Worm (Caenorhabditis elegans) whole organism, young adult: ENCODE results near the gene R05A10.3.

ENCODE experiments used
- B0261.1 ChIP-seq: sonication (generic microtip); optimal IDR thresholded peaks from 2 replicates; lab custom pipeline; 2016; ENCODE audit warnings: mild to moderate bottlenecking, missing genetic modification characterization, moderate library complexity, missing compliant biosample characterization
- F57C9.4 ChIP-seq: sonication (generic microtip); optimal IDR thresholded peaks from 2 replicates; lab custom pipeline; 2017; ENCODE audit warnings: mild to moderate bottlenecking, missing genetic modification characterization, missing compliant biosample characterization
- Y53F4B.3 ChIP-seq: fragments of 200-800 bp; sonication (Bioruptor generic); IDR thresholded peaks from 2 replicates; pipeline ENCODE4 v1.3.6; 2022; ENCODE audit warnings: missing genetic modification reagents, missing genetic modification characterization, missing compliant biosample characterization
- ama-1 ChIP-seq, 3 experiments: fragments of 150-350 bp in 1 of 3; sonication (generic microtip) in 2 of 3; optimal IDR thresholded peaks; 2 replicates each; lab custom pipeline; 2014 to 2018; ENCODE audit warnings: missing biosample characterization in 2 of 3, missing genetic modification characterization in 2 of 3, missing genetic modification reagents in 2 of 3
- ceh-91 ChIP-seq: fragments of 200-800 bp; sonication (Bioruptor generic); IDR thresholded peaks from 2 replicates; pipeline ENCODE4 v1.3.6; 2022; ENCODE audit warnings: missing genetic modification reagents, missing genetic modification characterization, missing compliant biosample characterization
- dpl-1 ChIP-seq: fragments of 150-350 bp; optimal IDR thresholded peaks from 2 replicates; lab custom pipeline; 2014; ENCODE audit warnings: missing biosample characterization, missing genetic modification reagents, missing genetic modification characterization
- efl-1 ChIP-seq: fragments of 150-350 bp; optimal IDR thresholded peaks from 2 replicates; lab custom pipeline; 2014; ENCODE audit warnings: missing biosample characterization, missing genetic modification reagents, missing genetic modification characterization
- let-526 ChIP-seq: fragments of 200-800 bp; sonication (Bioruptor generic); IDR thresholded peaks from 2 replicates; pipeline ENCODE4 v1.3.6; 2022; ENCODE audit warnings: missing genetic modification reagents, missing genetic modification characterization, missing compliant biosample characterization
- let-607 ChIP-seq, 2 experiments: fragments of 200-800 bp in 1 of 2; sonication (Bioruptor generic) in 1 of 2; sonication (generic microtip) in 1 of 2; optimal IDR thresholded peaks; 2 replicates each; lab custom pipeline; 2016 to 2018; ENCODE audit warnings: mild to moderate bottlenecking in 2 of 2, missing compliant biosample characterization in 2 of 2, missing genetic modification characterization in 2 of 2, moderate library complexity in 2 of 2, missing genotype in 1 of 2
- lin-40 ChIP-seq: sonication (generic microtip); optimal IDR thresholded peaks from 2 replicates; lab custom pipeline; 2016; ENCODE audit warnings: missing genetic modification characterization, mild to moderate bottlenecking, missing compliant biosample characterization, missing genotype, missing genetic modification reagents
- lin-54 ChIP-seq: fragments of 200-800 bp; sonication (Bioruptor generic); optimal IDR thresholded peaks from 2 replicates; lab custom pipeline; 2018; ENCODE audit warnings: mild to moderate bottlenecking, missing genetic modification characterization, missing compliant biosample characterization
- madf-10 ChIP-seq: sonication (generic microtip); optimal IDR thresholded peaks from 2 replicates; lab custom pipeline; 2016; ENCODE audit warnings: mild to moderate bottlenecking, missing genetic modification characterization, missing compliant biosample characterization
- madf-3 ChIP-seq: fragments of 200-800 bp; sonication (Bioruptor generic); IDR thresholded peaks from 2 replicates; pipeline ENCODE4 v1.3.6; 2022; ENCODE audit warnings: missing genetic modification reagents, missing genetic modification characterization, missing compliant biosample characterization
- madf-6 ChIP-seq: fragments of 200-800 bp; sonication (Bioruptor generic); IDR thresholded peaks from 2 replicates; pipeline ENCODE4 v1.3.6; 2022; ENCODE audit warnings: missing genetic modification reagents, missing genetic modification characterization, missing compliant biosample characterization
- mel-28 ChIP-seq: sonication (generic microtip); optimal IDR thresholded peaks from 2 replicates; lab custom pipeline; 2016; ENCODE audit warnings: borderline replicate concordance, mild to moderate bottlenecking, missing genetic modification characterization, missing compliant biosample characterization
- nfya-1 ChIP-seq: sonication (generic microtip); optimal IDR thresholded peaks from 2 replicates; lab custom pipeline; 2017; ENCODE audit warnings: antibody characterized with exemption, missing compliant biosample characterization, missing genetic modification characterization, borderline replicate concordance; ENCODE audit not compliant: insufficient read depth
- nhr-179 ChIP-seq: sonication (generic microtip); optimal IDR thresholded peaks from 2 replicates; lab custom pipeline; 2016; ENCODE audit warnings: mild to moderate bottlenecking, missing genetic modification characterization, missing compliant biosample characterization
- pha-4 ChIP-seq: fragments of 150-350 bp; sonication (generic microtip); optimal IDR thresholded peaks from 2 replicates; lab custom pipeline; 2014; ENCODE audit warnings: missing biosample characterization, missing genetic modification reagents, missing genetic modification characterization
- sdz-38 ChIP-seq: sonication (generic microtip); optimal IDR thresholded peaks from 2 replicates; lab custom pipeline; 2016; ENCODE audit warnings: missing genotype, missing genetic modification characterization, missing compliant biosample characterization
- snpc-1.1 ChIP-seq: sonication (generic microtip); optimal IDR thresholded peaks from 2 replicates; lab custom pipeline; 2017; ENCODE audit warnings: missing genetic modification characterization, mild to moderate bottlenecking, missing compliant biosample characterization, antibody characterized with exemption, moderate library complexity, missing genotype, missing genetic modification reagents; ENCODE audit not compliant: insufficient read depth
- snpc-4 ChIP-seq, 5 experiments: fragments of 150-350 bp in 1 of 5; sonication (generic microtip) in 4 of 5; optimal IDR thresholded peaks; 2 replicates each; lab custom pipeline; 2014 to 2018; ENCODE audit warnings: missing genetic modification characterization in 5 of 5, missing biosample characterization in 3 of 5, antibody characterized with exemption in 2 of 5, mild to moderate bottlenecking in 2 of 5, missing compliant biosample characterization in 2 of 5, missing genotype in 2 of 5, moderate library complexity in 2 of 5, missing genetic modification reagents in 1 of 5
- sptf-2 ChIP-seq: fragments of 200-800 bp; sonication (Bioruptor generic); optimal IDR thresholded peaks from 2 replicates; lab custom pipeline; 2018; ENCODE audit warnings: mild to moderate bottlenecking, missing genetic modification characterization, missing compliant biosample characterization
- tbp1 ChIP-seq: fragments of 200-800 bp; sonication (Bioruptor generic); optimal IDR thresholded peaks from 2 replicates; lab custom pipeline; 2018; ENCODE audit warnings: mild to moderate bottlenecking, missing genetic modification characterization, missing compliant biosample characterization
- tbx-9 ChIP-seq: sonication (generic microtip); optimal IDR thresholded peaks from 2 replicates; lab custom pipeline; 2016; ENCODE audit warnings: borderline replicate concordance, missing genetic modification characterization, inconsistent platforms, missing compliant biosample characterization
- tlf-1 ChIP-seq: fragments of 200-800 bp; sonication (Bioruptor generic); optimal IDR thresholded peaks from 2 replicates; lab custom pipeline; 2018; ENCODE audit warnings: mild to moderate bottlenecking, missing genetic modification characterization, missing compliant biosample characterization
- unc-130 ChIP-seq: sonication (generic microtip); optimal IDR thresholded peaks from 2 replicates; lab custom pipeline; 2016; ENCODE audit warnings: missing genetic modification reagents, missing genetic modification characterization, missing compliant biosample characterization
- zfh-2 ChIP-seq: fragments of 200-800 bp; sonication (Bioruptor generic); conservative IDR thresholded peaks from 2 replicates; pipeline ENCODE4 v1.3.6; 2022; ENCODE audit warnings: missing genetic modification reagents, missing genetic modification characterization, missing compliant biosample characterization
- zim-3 ChIP-seq: sonication (generic microtip); optimal IDR thresholded peaks from 2 replicates; lab custom pipeline; 2017; ENCODE audit warnings: mild to moderate bottlenecking, missing genetic modification characterization, moderate library complexity, missing compliant biosample characterization
- ztf-18 ChIP-seq: sonication (generic microtip); optimal IDR thresholded peaks from 2 replicates; lab custom pipeline; 2016; ENCODE audit warnings: missing genotype, mild to moderate bottlenecking, missing genetic modification characterization, missing compliant biosample characterization
- ztf-26 ChIP-seq: sonication (generic microtip); optimal IDR thresholded peaks from 2 replicates; lab custom pipeline; 2017; ENCODE audit warnings: missing genetic modification characterization, missing compliant biosample characterization
- ztf-3 ChIP-seq: fragments of 200-800 bp; sonication (Bioruptor generic); optimal IDR thresholded peaks from 2 replicates; lab custom pipeline; 2018; ENCODE audit warnings: mild to moderate bottlenecking, missing genetic modification characterization, missing compliant biosample characterization

R05A10.3 gene

DNA sequence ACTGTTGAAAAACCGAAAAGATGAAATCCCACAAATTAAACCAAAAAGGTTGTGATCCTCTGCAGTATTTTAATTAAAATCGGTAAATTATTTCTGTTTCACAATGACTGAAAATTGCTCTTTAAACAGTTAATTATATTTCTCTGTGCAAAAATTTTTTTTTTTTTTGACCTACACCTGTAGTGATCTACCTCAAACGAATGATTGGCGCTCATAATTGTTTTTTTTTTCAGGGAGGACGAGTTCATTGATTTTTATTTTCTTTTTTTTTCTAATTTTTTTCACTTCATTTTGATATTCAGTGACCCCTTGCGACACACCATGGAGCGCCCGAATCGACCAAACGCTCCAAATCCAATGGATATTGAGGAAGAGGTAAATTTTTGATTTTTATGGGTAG, 19.9 kb upstream of the R05A10.3 start, which contains the start of gene F02H6.2:
Gene F02H6.2, plus strand, starts transcription at position 301 of the 400 bp plus-strand sequence.
- TF ChIP-seq lin-40 (no peak), B0261.1 (tag; lab: Kevin White, UChicago) (no peak), F57C9.4 (tag; lab: Kevin White, UChicago) (no peak), efl-1 (peak; percentile 49), dpl-1 (GFP tag; lab: Kevin White, UChicago) (peak; percentile 15), snpc-4 (GFP tag; optimal IDR thresholded peaks at IDR 0.05; lab: Kevin White, UChicago) (no peak), snpc-4 (tag; optimal IDR thresholded peaks at IDR 0.05; lab: Kevin White, UChicago) (peak in 1 of 4 experiments; percentile 29), madf-6 (GFP tag; lab: Robert Waterston, UW) (peak; percentile 49; the same call in 1 of the 2 replicates), madf-10 (tag; lab: Kevin White, UChicago) (no peak)

DNA sequence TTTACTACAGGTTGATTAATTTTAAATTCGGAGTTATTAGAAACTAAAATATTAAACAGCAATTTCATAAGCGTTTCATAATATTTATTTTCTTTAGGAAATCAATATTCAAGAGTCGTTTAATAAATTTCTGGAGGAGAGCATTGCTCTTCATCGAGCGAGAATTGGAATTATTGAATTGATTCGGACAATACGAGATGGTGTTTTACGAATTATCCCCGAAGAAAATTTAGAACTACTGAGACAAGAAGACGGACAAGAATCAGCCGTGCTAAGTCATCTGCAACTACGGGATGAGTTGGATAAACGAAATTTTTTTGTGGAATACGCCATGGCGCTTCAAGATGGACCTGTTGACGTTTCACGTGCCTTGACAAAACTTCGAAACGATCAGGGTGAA, 18.0 kb upstream of the R05A10.3 start:
- no peak for TF ChIP-seq let-526
- TF ChIP-seq unc-130, result no peak
- no peak for TF ChIP-seq ceh-91
- no peak for TF ChIP-seq let-607 (tag; optimal IDR thresholded peaks at IDR 0.05; lab: Kevin White, UChicago)
- no peak for TF ChIP-seq Y53F4B.3 (GFP tag; lab: Robert Waterston, UW)
- no peak for TF ChIP-seq pha-4 (tag; lab: Kevin White, UChicago)

DNA sequence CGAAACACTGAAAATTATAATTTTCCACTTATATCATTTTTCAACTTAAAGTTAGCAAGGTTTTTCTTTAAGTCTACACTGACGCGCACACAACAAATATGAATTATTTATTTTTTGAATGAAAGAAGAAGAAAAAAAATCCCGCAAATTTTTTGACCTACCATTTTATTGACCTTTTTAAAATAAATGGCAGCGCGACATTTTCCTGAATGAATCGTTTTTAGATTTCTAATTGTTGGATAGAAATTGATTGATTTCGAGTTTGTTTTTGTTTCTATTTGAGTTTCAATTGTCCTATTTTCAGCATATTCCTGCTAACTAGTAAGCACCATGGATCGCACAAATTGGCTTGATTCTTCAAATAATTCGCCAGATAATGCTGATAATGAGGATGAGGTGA, 16.9 kb upstream of the R05A10.3 start, which contains the start of gene K01G12.3:
Gene K01G12.3, plus strand, starts transcription at position 301 of the 400 bp plus-strand sequence.
- TF ChIP-seq tbx-9 (tag; lab: Kevin White, UChicago) (no peak), ztf-18 (tag; lab: Kevin White, UChicago) (no peak), ama-1 (optimal IDR thresholded peaks at IDR 0.05; lab: Kevin White, UChicago) (no peak), ama-1 (GFP tag; optimal IDR thresholded peaks at IDR 0.05; lab: Kevin White, UChicago) (no peak), snpc-4 (GFP tag; optimal IDR thresholded peaks at IDR 0.05; lab: Kevin White, UChicago) (no peak), snpc-4 (tag; optimal IDR thresholded peaks at IDR 0.05; lab: Kevin White, UChicago) (no peak), mel-28 (tag; lab: Kevin White, UChicago) (no peak)
- TF ChIP-seq, all 124 proteins: peak for 0

DNA sequence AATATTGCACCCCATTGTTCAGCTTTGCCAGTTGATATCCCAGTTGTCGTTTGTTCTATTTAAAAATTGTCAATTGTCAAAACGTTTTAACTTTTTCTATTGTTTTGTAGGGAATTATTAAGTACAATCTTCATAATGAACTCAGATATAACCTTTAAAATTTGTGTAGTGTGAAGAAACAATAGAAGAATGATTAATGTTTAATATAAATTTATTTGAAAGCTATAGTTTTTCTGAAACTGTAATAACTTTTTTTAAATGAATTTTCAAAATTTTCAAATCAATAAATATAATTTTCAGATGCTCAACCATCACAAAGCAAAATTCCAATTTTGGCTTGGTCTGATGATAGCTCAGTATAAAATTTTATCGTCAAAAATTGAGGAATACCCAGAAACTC, 15.6 kb upstream of the R05A10.3 start, which contains the start of gene K01G12.22:
Gene K01G12.22, plus strand, starts transcription at position 301 of the 400 bp plus-strand sequence.
- TF ChIP-seq madf-3 (no peak), ztf-26 (tag; lab: Kevin White, UChicago) (no peak), nhr-179 (no peak), snpc-1.1 (no peak), zfh-2 (GFP tag; lab: Robert Waterston, UW) (no peak), snpc-4 (GFP tag; optimal IDR thresholded peaks at IDR 0.05; lab: Kevin White, UChicago) (no peak), snpc-4 (tag; optimal IDR thresholded peaks at IDR 0.05; lab: Kevin White, UChicago) (no peak), zim-3 (tag; lab: Kevin White, UChicago) (no peak), nfya-1 (tag; lab: Kevin White, UChicago) (no peak), sdz-38 (tag; lab: Kevin White, UChicago) (no peak), sptf-2 (no peak), lin-54 (GFP tag; lab: Kevin White, UChicago) (no peak), tbp1 (GFP tag; lab: Kevin White, UChicago) (no peak), tlf-1 (GFP tag; lab: Kevin White, UChicago) (no peak), ztf-3 (GFP tag; lab: Kevin White, UChicago) (no peak)
